Worm (Caenorhabditis elegans): ENCODE measurements around the gene C37E2.10.

- no peak for TF ChIP-seq unc-39 (tag; optimal IDR thresholded peaks at IDR 0.05)
- no peak for TF ChIP-seq nhr-76 (tag; optimal IDR thresholded peaks at IDR 0.05)
- no peak for TF ChIP-seq elt-3 (tag; optimal IDR thresholded peaks at IDR 0.05)
- TF ChIP-seq sptf-1 (tag; optimal IDR thresholded peaks at IDR 0.05): no peak
- TF ChIP-seq elt-1 (tag; optimal IDR thresholded peaks at IDR 0.05; ENCODE audit: borderline replicate concordance, insufficient read depth): no peak
- no peak for TF ChIP-seq snpc-4 (tag; optimal IDR thresholded peaks at IDR 0.05)
- no peak for TF ChIP-seq lin-13 (tag; optimal IDR thresholded peaks at IDR 0.05)
- TF ChIP-seq lsy-2 (tag; optimal IDR thresholded peaks at IDR 0.05): no peak
- no peak for TF ChIP-seq ztf-11 (tag; optimal IDR thresholded peaks at IDR 0.05)
- TF ChIP-seq mep-1 (tag; optimal IDR thresholded peaks at IDR 0.05): no peak
- no peak for TF ChIP-seq tbx-8 (GFP tag; optimal IDR thresholded peaks at IDR 0.05)
Observed at ce11 chrX:14131476-14131875, 47.3 kb upstream of the C37E2.10 start.

Data from whole organism, mixed stage, embryonic.